Worm (Caenorhabditis elegans): ENCODE data around the gene mrpl-12.

The mrpl-12 gene

ce11 chrIII:10707461-10707860, at the start of gene mrpl-12:
TSS of gene mrpl-12 (plus strand) at chrIII:10707761.
- no peak for TF ChIP-seq unc-42 (tag; optimal IDR thresholded peaks at IDR 0.05)
- TF ChIP-seq ceh-31 (tag; optimal IDR thresholded peaks at IDR 0.05): no peak
- TF ChIP-seq dmd-4 (tag; optimal IDR thresholded peaks at IDR 0.05; ENCODE audit: borderline replicate concordance): no peak
- TF ChIP-seq fax-1 (tag; optimal IDR thresholded peaks at IDR 0.05): no peak
- TF ChIP-seq sox-2 (GFP tag; IDR thresholded peaks at IDR 0.05): no peak
- no peak for TF ChIP-seq unc-86 (tag; optimal IDR thresholded peaks at IDR 0.05)
- TF ChIP-seq Y22D7AL.16 (tag; optimal IDR thresholded peaks at IDR 0.05): no peak
- TF ChIP-seq dve-1 (tag; optimal IDR thresholded peaks at IDR 0.05): no peak
- no peak for TF ChIP-seq zip-5 (tag; optimal IDR thresholded peaks at IDR 0.05)
- no peak for TF ChIP-seq ceh-2 (tag; optimal IDR thresholded peaks at IDR 0.05)
- TF ChIP-seq F13H6.1 (tag; optimal IDR thresholded peaks at IDR 0.05): no peak
- TF ChIP-seq pat-9 (tag; optimal IDR thresholded peaks at IDR 0.05): no peak
- no peak for TF ChIP-seq rnt-1 (tag; optimal IDR thresholded peaks at IDR 0.05)
- no peak for TF ChIP-seq ama-1 (optimal IDR thresholded peaks at IDR 0.05)
- no peak for TF ChIP-seq pax-1 (tag; optimal IDR thresholded peaks at IDR 0.05)
- no peak for TF ChIP-seq ztf-16 (tag; optimal IDR thresholded peaks at IDR 0.05)
- no peak for TF ChIP-seq elt-2 (tag; optimal IDR thresholded peaks at IDR 0.05)
- no peak for TF ChIP-seq ceh-18 (tag; optimal IDR thresholded peaks at IDR 0.05)

- TF ChIP-seq nfya-1 (tag; optimal IDR thresholded peaks at IDR 0.05) (peak; percentile 98), ref-2 (tag; optimal IDR thresholded peaks at IDR 0.05) (peak; percentile 5), ttx-3 (tag; optimal IDR thresholded peaks at IDR 0.05) (no peak)
Observed at ce11 chrIII:10658394-10658793, 49.2 kb upstream of the mrpl-12 start.

- TF ChIP-seq K02D7.2 (tag; optimal IDR thresholded peaks at IDR 0.05) (no peak), fkh-6 (tag; optimal IDR thresholded peaks at IDR 0.05) (no peak)
Observed at ce11 chrIII:10661292-10661691, 46.3 kb upstream of the mrpl-12 start.

- no peak for TF ChIP-seq ceh-2 (tag; optimal IDR thresholded peaks at IDR 0.05)
- no peak for TF ChIP-seq C08G9.2 (tag; optimal IDR thresholded peaks at IDR 0.05)
- TF ChIP-seq ceh-18 (tag; optimal IDR thresholded peaks at IDR 0.05): no peak
- TF ChIP-seq ceh-9 (tag; optimal IDR thresholded peaks at IDR 0.05): no peak
- no peak for TF ChIP-seq unc-3 (GFP tag; conservative IDR thresholded peaks at IDR 0.05)
- TF ChIP-seq unc-3 (tag; optimal IDR thresholded peaks at IDR 0.05): no peak
- TF ChIP-seq pat-9 (tag; optimal IDR thresholded peaks at IDR 0.05): no peak
- TF ChIP-seq ceh-6 (GFP tag; optimal IDR thresholded peaks at IDR 0.05): no peak
- TF ChIP-seq fkh-10 (GFP tag; optimal IDR thresholded peaks at IDR 0.05): no peak
- no peak for TF ChIP-seq K09A11.1 (tag; optimal IDR thresholded peaks at IDR 0.05; ENCODE audit: insufficient read depth)
- no peak for TF ChIP-seq fkh-6 (tag; optimal IDR thresholded peaks at IDR 0.05)
- TF ChIP-seq unc-86 (tag; optimal IDR thresholded peaks at IDR 0.05): no peak
- TF ChIP-seq tbx-2 (tag; optimal IDR thresholded peaks at IDR 0.05): no peak
- TF ChIP-seq ceh-22 (tag; optimal IDR thresholded peaks at IDR 0.05): no peak
Observed at ce11 chrIII:10666640-10667039, 40.9 kb upstream of the mrpl-12 start.

ce11 chrIII:10671894-10672293, 35.7 kb upstream of the mrpl-12 start:
- TF ChIP-seq odd-2 (tag; optimal IDR thresholded peaks at IDR 0.05): no peak
- peak; percentile 44 for TF ChIP-seq ceh-19 (GFP tag; optimal IDR thresholded peaks at IDR 0.05)
- no peak for TF ChIP-seq ttx-3 (tag; optimal IDR thresholded peaks at IDR 0.05)

ce11 chrIII:10678971-10679370, 28.6 kb upstream of the mrpl-12 start, which contains the start of gene Y39A1A.16:
TSS of gene Y39A1A.16 (plus strand) at chrIII:10679271.
- no peak for TF ChIP-seq elt-4 (tag; optimal IDR thresholded peaks at IDR 0.05)
- no peak for TF ChIP-seq sox-2 (GFP tag; IDR thresholded peaks at IDR 0.05)
- TF ChIP-seq unc-3 (GFP tag; conservative IDR thresholded peaks at IDR 0.05): no peak
- no peak for TF ChIP-seq unc-3 (tag; optimal IDR thresholded peaks at IDR 0.05)
- no peak for TF ChIP-seq hlh-13 (GFP tag; optimal IDR thresholded peaks at IDR 0.05)
- TF ChIP-seq pros-1 (tag; optimal IDR thresholded peaks at IDR 0.05): no peak
- TF ChIP-seq pag-3 (tag; optimal IDR thresholded peaks at IDR 0.05; ENCODE audit: borderline replicate concordance): no peak
- TF ChIP-seq ceh-31 (tag; optimal IDR thresholded peaks at IDR 0.05): no peak
- TF ChIP-seq odd-2 (tag; optimal IDR thresholded peaks at IDR 0.05): no peak
- TF ChIP-seq tbx-7 (tag; optimal IDR thresholded peaks at IDR 0.05): no peak
- TF ChIP-seq unc-42 (tag; optimal IDR thresholded peaks at IDR 0.05): no peak
